Fruit fly (Drosophila melanogaster) whole organism, prepupa: ENCODE measurements around the gene eIF4E3.

Experiments
- Blimp-1 ChIP-seq: fragments of 200-800 bp; sonication (Bioruptor generic); optimal IDR thresholded peaks from 3 replicates; lab custom pipeline; 2017; ENCODE audit warnings: missing biosample characterization, missing genetic modification characterization, mild to moderate bottlenecking, moderate library complexity, missing genetic modification reagents
- CG11902 ChIP-seq: fragments of 200-800 bp; sonication (Bioruptor generic); optimal IDR thresholded peaks from 3 replicates; lab custom pipeline; 2016; ENCODE audit warnings: missing biosample characterization, missing genetic modification characterization
- CG15336 ChIP-seq: fragments of 200-800 bp; sonication (Bioruptor generic); IDR thresholded peaks from 2 replicates; pipeline ENCODE4 v1.3.6; 2022; ENCODE audit warnings: missing biosample characterization, missing genetic modification characterization
- CG1621 ChIP-seq: fragments of 200-800 bp; sonication (Bioruptor generic); optimal IDR thresholded peaks from 3 replicates; lab custom pipeline; 2018; ENCODE audit warnings: missing biosample characterization, mild to moderate bottlenecking, missing genetic modification characterization
- CG16779 ChIP-seq: fragments of 200-800 bp; sonication (Bioruptor generic); optimal IDR thresholded peaks from 3 replicates; lab custom pipeline; 2017; ENCODE audit warnings: missing biosample characterization, mild to moderate bottlenecking, missing genetic modification characterization
- CG3032 ChIP-seq: fragments of 200-800 bp; optimal IDR thresholded peaks from 2 replicates; lab custom pipeline; 2019; ENCODE audit warnings: missing biosample characterization, mild to moderate bottlenecking, missing genetic modification characterization, moderate library complexity
- CG32006 ChIP-seq: fragments of 200-800 bp; sonication (Bioruptor generic); optimal IDR thresholded peaks from 3 replicates; lab custom pipeline; 2017; ENCODE audit warnings: missing biosample characterization, mild to moderate bottlenecking, missing genetic modification characterization
- CG34406 ChIP-seq: fragments of 200-800 bp; sonication (Bioruptor generic); optimal IDR thresholded peaks from 3 replicates; lab custom pipeline; 2016; ENCODE audit warnings: missing biosample characterization, missing genetic modification characterization
- CG3919 ChIP-seq: fragments of 200-800 bp; sonication (Bioruptor generic); optimal IDR thresholded peaks from 3 replicates; lab custom pipeline; 2016; ENCODE audit warnings: missing biosample characterization, missing genetic modification characterization
- CG4318 ChIP-seq: fragments of 200-800 bp; sonication (Bioruptor generic); optimal IDR thresholded peaks from 3 replicates; lab custom pipeline; 2017; ENCODE audit warnings: missing biosample characterization, mild to moderate bottlenecking, missing genetic modification characterization
- CG6792 ChIP-seq: fragments of 200-800 bp; sonication (Bioruptor generic); optimal IDR thresholded peaks from 3 replicates; lab custom pipeline; 2016; ENCODE audit warnings: missing biosample characterization, missing genetic modification characterization
- CG6808 ChIP-seq: fragments of 200-800 bp; sonication (Bioruptor generic); optimal IDR thresholded peaks from 3 replicates; lab custom pipeline; 2017; ENCODE audit warnings: missing biosample characterization, missing genetic modification characterization, mild to moderate bottlenecking, moderate library complexity, missing genetic modification reagents
- CG6854 ChIP-seq: fragments of 200-800 bp; sonication (Bioruptor generic); optimal IDR thresholded peaks from 2 replicates; lab custom pipeline; 2017; ENCODE audit warnings: missing biosample characterization, mild to moderate bottlenecking, missing genetic modification characterization
- CG7368 ChIP-seq: fragments of 200-800 bp; sonication (Bioruptor generic); optimal IDR thresholded peaks from 3 replicates; lab custom pipeline; 2016; ENCODE audit warnings: missing biosample characterization, missing genetic modification characterization
- CG8319 ChIP-seq: fragments of 200-800 bp; sonication (Bioruptor generic); optimal IDR thresholded peaks from 3 replicates; lab custom pipeline; 2016; ENCODE audit warnings: missing biosample characterization, missing genetic modification characterization
- CG9139 ChIP-seq: fragments of 200-800 bp; sonication (Bioruptor generic); optimal IDR thresholded peaks from 3 replicates; lab custom pipeline; 2017; ENCODE audit warnings: missing biosample characterization, mild to moderate bottlenecking, missing genetic modification characterization
- Eip75B ChIP-seq: fragments of 200-800 bp; sonication (Bioruptor generic); optimal IDR thresholded peaks from 3 replicates; lab custom pipeline; 2016; ENCODE audit warnings: missing biosample characterization, missing genetic modification characterization
- Eip78C ChIP-seq: fragments of 200-800 bp; sonication (Bioruptor generic); peaks from one replicate; lab custom pipeline; 2016; ENCODE audit warnings: missing biosample characterization, missing genetic modification characterization
- Eip93F ChIP-seq: fragments of 200-800 bp; sonication (Bioruptor generic); optimal IDR thresholded peaks from 2 replicates; lab custom pipeline; 2016; ENCODE audit warnings: missing biosample characterization, mild to moderate bottlenecking, missing genetic modification characterization
- Ets96B ChIP-seq: fragments of 200-800 bp; optimal IDR thresholded peaks from 2 replicates; lab custom pipeline; 2019; ENCODE audit warnings: missing biosample characterization, mild to moderate bottlenecking, missing genetic modification characterization, moderate library complexity
- Gug ChIP-seq: fragments of 200-800 bp; sonication (Bioruptor generic); IDR thresholded peaks from 2 replicates; pipeline ENCODE4 v1.3.6; 2022; ENCODE audit warnings: missing biosample characterization, missing genetic modification characterization
- Hr38 ChIP-seq: sonication (Bioruptor generic); optimal IDR thresholded peaks from 2 replicates; lab custom pipeline; 2016; ENCODE audit warnings: missing biosample characterization, missing genetic modification characterization
- Hr39 ChIP-seq: fragments of 200-800 bp; sonication (Bioruptor generic); optimal IDR thresholded peaks from 2 replicates; lab custom pipeline; 2016; ENCODE audit warnings: missing biosample characterization, missing genetic modification characterization
- Hr4 ChIP-seq: fragments of 200-800 bp; sonication (Bioruptor generic); optimal IDR thresholded peaks from 3 replicates; lab custom pipeline; 2016; ENCODE audit warnings: missing biosample characterization, missing genetic modification characterization
- Met ChIP-seq: fragments of 200-800 bp; sonication (Bioruptor generic); optimal IDR thresholded peaks from 3 replicates; lab custom pipeline; 2016; ENCODE audit warnings: missing biosample characterization, missing genetic modification characterization
- OdsH ChIP-seq: fragments of 200-800 bp; sonication (Bioruptor generic); optimal IDR thresholded peaks from 3 replicates; lab custom pipeline; 2016; ENCODE audit warnings: missing biosample characterization, missing genetic modification characterization
- Sox14 ChIP-seq: fragments of 200-800 bp; sonication (Bioruptor generic); optimal IDR thresholded peaks from 3 replicates; lab custom pipeline; 2016; ENCODE audit warnings: missing biosample characterization, missing genetic modification characterization
- Sox15 ChIP-seq: fragments of 200-800 bp; sonication (Bioruptor generic); optimal IDR thresholded peaks from 3 replicates; lab custom pipeline; 2016; ENCODE audit warnings: missing biosample characterization, missing genetic modification characterization
- acj6 ChIP-seq: fragments of 200-800 bp; sonication (Bioruptor generic); optimal IDR thresholded peaks from 3 replicates; lab custom pipeline; 2016; ENCODE audit warnings: missing biosample characterization, missing genetic modification characterization
- cyc ChIP-seq: fragments of 200-800 bp; sonication (Bioruptor generic); optimal IDR thresholded peaks from 3 replicates; lab custom pipeline; 2016; ENCODE audit warnings: missing biosample characterization, missing genetic modification characterization
- dac ChIP-seq: fragments of 200-800 bp; sonication (Bioruptor generic); optimal IDR thresholded peaks from 2 replicates; lab custom pipeline; 2017; ENCODE audit warnings: missing biosample characterization, mild to moderate bottlenecking, missing genetic modification characterization
- eg ChIP-seq: fragments of 200-800 bp; sonication (Bioruptor generic); IDR thresholded peaks from 3 replicates; pipeline ENCODE4 v1.3.6; 2022; ENCODE audit warnings: missing biosample characterization, missing genetic modification characterization
- esn ChIP-seq: fragments of 200-800 bp; sonication (Bioruptor generic); optimal IDR thresholded peaks from 2 replicates; lab custom pipeline; 2016; ENCODE audit warnings: missing biosample characterization, mild to moderate bottlenecking, missing genetic modification characterization, moderate library complexity
- fd59A ChIP-seq: fragments of 200-800 bp; sonication (Bioruptor generic); optimal IDR thresholded peaks from 2 replicates; lab custom pipeline; 2017; ENCODE audit warnings: missing biosample characterization, mild to moderate bottlenecking, missing genetic modification characterization, missing genetic modification reagents
- fd85E ChIP-seq: fragments of 200-800 bp; sonication (Bioruptor generic); optimal IDR thresholded peaks from 3 replicates; lab custom pipeline; 2016; ENCODE audit warnings: missing biosample characterization, missing genetic modification characterization
- fkh ChIP-seq: fragments of 200-800 bp; sonication (Bioruptor generic); optimal IDR thresholded peaks from 3 replicates; lab custom pipeline; 2017; ENCODE audit warnings: missing biosample characterization, mild to moderate bottlenecking, missing genetic modification characterization, moderate library complexity
- lz ChIP-seq: fragments of 200-800 bp; sonication (Bioruptor generic); optimal IDR thresholded peaks from 3 replicates; lab custom pipeline; 2016; ENCODE audit warnings: missing biosample characterization, missing genetic modification characterization
- pdm3 ChIP-seq: fragments of 200-800 bp; sonication (Bioruptor generic); optimal IDR thresholded peaks from 3 replicates; lab custom pipeline; 2016; ENCODE audit warnings: missing biosample characterization, missing genetic modification characterization
- spab ChIP-seq: fragments of 200-800 bp; sonication (Bioruptor generic); optimal IDR thresholded peaks from 2 replicates; lab custom pipeline; 2017; ENCODE audit warnings: missing biosample characterization, mild to moderate bottlenecking, missing genetic modification characterization, missing genetic modification reagents
- svp ChIP-seq: fragments of 200-800 bp; sonication (Bioruptor generic); peaks from one replicate; lab custom pipeline; 2016; ENCODE audit warnings: missing biosample characterization, missing genetic modification characterization
- topi ChIP-seq: fragments of 200-800 bp; sonication (Bioruptor generic); optimal IDR thresholded peaks from 3 replicates; lab custom pipeline; 2016; ENCODE audit warnings: missing biosample characterization, missing genetic modification characterization
- vri ChIP-seq: fragments of 200-800 bp; sonication (Bioruptor generic); optimal IDR thresholded peaks from 3 replicates; lab custom pipeline; 2016; ENCODE audit warnings: missing biosample characterization, mild to moderate bottlenecking, missing genetic modification characterization

The eIF4E3 gene

dm6 chr3L:8228924-8229323 is at the start of gene eIF4E3:
TSS of gene eIF4E3 (plus strand) at chr3L:8229224.
- no peak for TF ChIP-seq fd59A (GFP tag; lab: Kevin White, UChicago)
- TF ChIP-seq OdsH (GFP tag; lab: Kevin White, UChicago), result no peak
- no peak for TF ChIP-seq CG34406 (GFP tag; lab: Kevin White, UChicago)
- no peak for TF ChIP-seq esn (GFP tag; lab: Kevin White, UChicago)
- TF ChIP-seq fd85E (GFP tag; lab: Kevin White, UChicago), result no peak
- TF ChIP-seq Eip75B (GFP tag; lab: Kevin White, UChicago), result no peak
- no peak for TF ChIP-seq CG6854
- no peak for TF ChIP-seq svp (GFP tag; lab: Kevin White, UChicago)
- no peak for TF ChIP-seq Ets96B
- no peak for TF ChIP-seq eg (GFP tag; lab: Robert Waterston, UW)
- TF ChIP-seq CG11902 (GFP tag; lab: Kevin White, UChicago), result no peak
- TF ChIP-seq topi (GFP tag; lab: Kevin White, UChicago), result no peak
- no peak for TF ChIP-seq Hr39 (GFP tag; lab: Kevin White, UChicago)

DNA sequence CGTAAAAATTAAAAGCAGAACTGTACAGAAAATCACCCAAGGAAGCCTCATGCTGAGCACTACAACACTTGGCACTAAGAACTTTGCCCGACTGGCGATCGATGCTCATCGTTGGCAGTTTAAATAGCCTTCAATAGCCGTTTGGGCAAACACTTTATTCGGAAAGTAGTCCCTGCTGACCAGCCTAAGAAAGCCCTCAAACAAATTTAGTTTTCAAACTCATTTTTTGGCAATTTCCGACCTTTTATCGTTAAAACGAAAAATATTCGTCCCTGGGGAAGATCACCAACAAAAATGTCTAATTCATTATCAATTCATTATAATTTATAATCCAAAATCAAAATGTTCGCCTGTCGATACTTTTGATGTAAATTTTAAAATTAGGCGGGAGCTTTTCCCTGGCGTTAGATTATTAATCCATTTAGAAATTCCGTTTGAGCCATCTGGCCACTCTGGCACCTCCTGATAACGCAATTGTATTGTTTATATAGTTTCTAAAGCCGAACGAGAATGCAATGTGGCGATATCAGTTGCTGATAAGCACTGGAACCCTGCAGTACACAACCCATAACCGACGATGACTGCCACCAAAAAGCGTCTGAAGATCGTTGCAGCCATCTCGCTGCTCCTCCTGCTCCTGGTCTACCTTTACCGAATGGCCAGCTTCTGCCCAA is 48.4 kb upstream of the eIF4E3 start, which contains the start of the genes mthl7 and Uxs:
TSS of gene mthl7 (minus strand) at position 51 of the 674 bp plus-strand sequence.
TSS of gene Uxs (plus strand) at position 460 of the 674 bp plus-strand sequence.
- TF ChIP-seq CG7368 (GFP tag; lab: Kevin White, UChicago) (no peak), CG8319 (no peak), Hr38 (no peak), Blimp-1 (no peak), CG6854 (peak; percentile 56), dac (GFP tag; lab: Kevin White, UChicago) (no peak), cyc (GFP tag; lab: Kevin White, UChicago) (no peak), fkh (peak; percentile 65), spab (GFP tag; lab: Kevin White, UChicago) (no peak), CG3032 (tag; lab: Kevin White, UChicago) (no peak), Eip78C (GFP tag; lab: Kevin White, UChicago) (peak; percentile 34)

dm6 chr3L:8185263-8186227 is 43.5 kb upstream of the eIF4E3 start:
- peak; percentile 64 for TF ChIP-seq CG7368 (GFP tag; lab: Kevin White, UChicago)
- peak; percentile 58 for TF ChIP-seq Ets96B
- TF ChIP-seq Hr38, result no peak
- peak; percentile 75 for TF ChIP-seq CG32006 (GFP tag; lab: Kevin White, UChicago)
- TF ChIP-seq CG8319, result peak; percentile 46
- peak; percentile 68 for TF ChIP-seq pdm3 (GFP tag; lab: Kevin White, UChicago)
- TF ChIP-seq Sox14 (GFP tag; lab: Kevin White, UChicago), result peak; percentile 82
- TF ChIP-seq Met (GFP tag; lab: Kevin White, UChicago), result no peak
- 0 out of 2 replicates have a peak, but pooled peaks have one; percentile 55 for TF ChIP-seq CG15336 (GFP tag; lab: Robert Waterston, UW)
- peak; percentile 53 for TF ChIP-seq esn (GFP tag; lab: Kevin White, UChicago)
- peak; percentile 60 for TF ChIP-seq Sox15
- TF ChIP-seq Gug, result peak; percentile 64
- peak; percentile 51 for TF ChIP-seq CG11902 (GFP tag; lab: Kevin White, UChicago)
- TF ChIP-seq lz (GFP tag; lab: Kevin White, UChicago), result peak; percentile 43
- peak; percentile 53 for TF ChIP-seq topi (GFP tag; lab: Kevin White, UChicago)
- TF ChIP-seq fkh, result peak; percentile 74
- peak; percentile 70 for TF ChIP-seq CG3919 (GFP tag; lab: Kevin White, UChicago)
- peak; percentile 58 for TF ChIP-seq vri
- no peak for TF ChIP-seq Eip93F (GFP tag; lab: Kevin White, UChicago)
- peak; percentile 45 for TF ChIP-seq CG6808
- TF ChIP-seq OdsH (GFP tag; lab: Kevin White, UChicago), result peak; percentile 79
- TF ChIP-seq CG6792 (GFP tag; lab: Kevin White, UChicago), result peak; percentile 63
- TF ChIP-seq acj6, result peak; percentile 74
- peak; percentile 52 for TF ChIP-seq Hr39 (GFP tag; lab: Kevin White, UChicago)
- TF ChIP-seq Hr4 (GFP tag; lab: Kevin White, UChicago), result peak; percentile 74
- TF ChIP-seq CG4318 (GFP tag; lab: Kevin White, UChicago), result peak; percentile 13
- peak; percentile 14 for TF ChIP-seq dac (GFP tag; lab: Kevin White, UChicago)
- TF ChIP-seq eg (GFP tag; lab: Robert Waterston, UW), result peak; percentile 61; the same call in 2 of the 3 replicates
- TF ChIP-seq CG9139 (GFP tag; lab: Kevin White, UChicago), result no peak
- peak; percentile 55 for TF ChIP-seq CG16779
- TF ChIP-seq fd59A (GFP tag; lab: Kevin White, UChicago), result peak; percentile 49
- peak; percentile 44 for TF ChIP-seq CG1621 (tag; lab: Kevin White, UChicago)
